Worm (Caenorhabditis elegans) whole organism, late embryonic: ENCODE data around the gene ttr-50.

Source experiments
- C08G9.2 ChIP-seq: sonication (generic microtip); optimal IDR thresholded peaks from 2 replicates; lab custom pipeline; 2016; ENCODE audit warnings: mild to moderate bottlenecking, missing genetic modification characterization, moderate library complexity, missing compliant biosample characterization
- ama-1 ChIP-seq: fragments of 150-350 bp; optimal IDR thresholded peaks from 2 replicates; lab custom pipeline; 2014
- ceh-18 ChIP-seq: sonication (generic microtip); optimal IDR thresholded peaks from 2 replicates; lab custom pipeline; 2016; ENCODE audit warnings: missing genetic modification characterization, missing compliant biosample characterization
- che-1 ChIP-seq: sonication (generic microtip); optimal IDR thresholded peaks from 2 replicates; lab custom pipeline; 2016; ENCODE audit warnings: mild to moderate bottlenecking, missing genetic modification characterization, missing compliant biosample characterization
- fkh-10 ChIP-seq: fragments of 150-350 bp; optimal IDR thresholded peaks from 2 replicates; lab custom pipeline; 2014; ENCODE audit warnings: missing biosample characterization, missing genetic modification reagents, missing genetic modification characterization
- hlh-30 ChIP-seq: sonication (generic microtip); optimal IDR thresholded peaks from 2 replicates; lab custom pipeline; 2017; ENCODE audit warnings: antibody characterized with exemption, missing genetic modification characterization, missing compliant biosample characterization; ENCODE audit not compliant: insufficient read depth
- lin-11 ChIP-seq: fragments of 200-800 bp; sonication (Bioruptor generic); optimal IDR thresholded peaks from 2 replicates; lab custom pipeline; 2018; ENCODE audit warnings: mild to moderate bottlenecking, missing genetic modification characterization, missing compliant biosample characterization
- npax-4 ChIP-seq: sonication (generic microtip); optimal IDR thresholded peaks from 2 replicates; lab custom pipeline; 2016; ENCODE audit warnings: missing genetic modification characterization, missing compliant biosample characterization
- pha-4 ChIP-seq: fragments of 150-350 bp; optimal IDR thresholded peaks from 2 replicates; lab custom pipeline; 2018; ENCODE audit warnings: missing biosample characterization, missing genetic modification reagents, missing genetic modification characterization
- unc-42 ChIP-seq: sonication (generic microtip); optimal IDR thresholded peaks from 2 replicates; lab custom pipeline; 2016; ENCODE audit warnings: missing genotype, missing genetic modification characterization, missing compliant biosample characterization

DNA sequence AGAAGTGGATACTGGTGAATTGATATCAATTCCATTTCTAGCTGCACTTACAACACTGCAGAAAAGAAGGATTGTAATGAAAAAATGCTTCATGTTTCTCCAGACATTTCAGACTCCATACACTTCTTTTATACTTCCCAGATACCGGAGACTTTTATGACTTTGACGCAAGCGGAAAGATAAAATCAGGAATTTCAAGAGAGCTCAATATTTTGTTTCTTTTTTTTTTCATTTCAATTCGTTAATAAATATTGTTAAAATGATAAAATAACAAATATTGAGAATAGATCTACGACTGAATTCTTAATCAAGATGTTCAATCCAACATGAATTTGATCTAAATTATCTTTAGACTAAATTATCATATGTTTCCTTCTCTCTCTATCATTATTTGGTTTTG is 15.3 kb downstream of the ttr-50 start, which contains the start of gene lys-5:
- TF ChIP-seq ama-1 (lab: Kevin White, UChicago): no peak
- no peak for TF ChIP-seq C08G9.2 (tag; lab: Kevin White, UChicago)
- no peak for TF ChIP-seq pha-4 (tag; lab: Kevin White, UChicago)
- TF ChIP-seq lin-11 (tag; lab: Kevin White, UChicago): no peak
- TF ChIP-seq npax-4 (tag; lab: Kevin White, UChicago): no peak
- TF ChIP-seq ceh-18 (tag; lab: Kevin White, UChicago): no peak
- TF ChIP-seq che-1 (tag; lab: Kevin White, UChicago): no peak
- TF ChIP-seq hlh-30: no peak
- no peak for TF ChIP-seq fkh-10 (GFP tag; lab: Kevin White, UChicago)
- no peak for TF ChIP-seq unc-42 (tag; lab: Kevin White, UChicago)
